Worm (Caenorhabditis elegans): ENCODE data around the gene C15C8.8.

DNA sequence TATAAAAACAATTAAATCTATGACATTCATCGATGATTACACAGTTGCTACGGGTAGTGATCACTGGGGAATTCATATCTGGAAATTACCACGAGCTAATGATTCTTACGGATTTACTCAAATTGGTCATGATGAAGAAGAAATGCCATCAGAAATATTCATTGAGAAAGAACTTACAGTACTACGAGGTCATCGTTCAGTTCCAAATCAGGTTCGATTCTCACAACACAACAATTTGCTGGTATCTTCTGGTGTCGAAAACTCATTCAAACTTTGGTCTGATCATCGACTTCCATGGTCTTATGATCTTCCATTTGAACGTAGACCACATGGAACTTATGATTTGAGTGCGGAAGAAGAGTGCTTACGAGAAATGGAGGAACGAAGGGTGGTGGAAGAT lies 45.8 kb downstream of the C15C8.8 start:
- TF ChIP-seq pha-4 (tag; optimal IDR thresholded peaks at IDR 0.05) = no peak
- no peak for TF ChIP-seq ztf-11 (tag; optimal IDR thresholded peaks at IDR 0.05)
- no peak for TF ChIP-seq elt-3 (tag; optimal IDR thresholded peaks at IDR 0.05)
- no peak for TF ChIP-seq mab-5 (tag; optimal IDR thresholded peaks at IDR 0.05)
- TF ChIP-seq unc-62 (GFP tag; optimal IDR thresholded peaks at IDR 0.05) = no peak
- TF ChIP-seq ceh-83 (GFP tag; optimal IDR thresholded peaks at IDR 0.05) = no peak
- TF ChIP-seq blmp-1 (tag; optimal IDR thresholded peaks at IDR 0.05) = no peak

Measured in whole organism, mixed stage, embryonic.